Fruit fly (Drosophila melanogaster) whole organism, pupa: ENCODE data around the gene CG32119.

ENCODE experiments used
- CG10348 ChIP-seq: fragments of 200-800 bp; sonication (Bioruptor generic); IDR thresholded peaks from 2 replicates; pipeline ENCODE4 v1.3.6; 2022; ENCODE audit warnings: missing biosample characterization, missing genetic modification characterization
- CG12605 ChIP-seq: fragments of 200-800 bp; sonication (Bioruptor generic); IDR thresholded peaks from 2 replicates; pipeline ENCODE4 v1.3.6; 2022; ENCODE audit warnings: missing biosample characterization, missing genetic modification characterization
- CG13204 ChIP-seq: fragments of 200-800 bp; sonication (Bioruptor generic); optimal IDR thresholded peaks from 2 replicates; lab custom pipeline; 2018; ENCODE audit warnings: missing biosample characterization, mild to moderate bottlenecking, missing genetic modification characterization, moderate library complexity
- CG14655 ChIP-seq: fragments of 200-800 bp; sonication (Bioruptor generic); optimal IDR thresholded peaks from 3 replicates; lab custom pipeline; 2017; ENCODE audit warnings: mild to moderate bottlenecking, missing biosample characterization, missing genetic modification reagents, missing genetic modification characterization
- CG15710 ChIP-seq: fragments of 200-800 bp; sonication (Bioruptor generic); optimal IDR thresholded peaks from 2 replicates; lab custom pipeline; 2018; ENCODE audit warnings: missing biosample characterization, mild to moderate bottlenecking, missing genetic modification characterization, moderate library complexity
- CG17806 ChIP-seq: fragments of 200-800 bp; sonication (Bioruptor generic); optimal IDR thresholded peaks from 2 replicates; lab custom pipeline; 2018; ENCODE audit warnings: missing biosample characterization, mild to moderate bottlenecking, missing genetic modification characterization, moderate library complexity
- CG32121 ChIP-seq: fragments of 200-800 bp; sonication (Bioruptor generic); IDR thresholded peaks from 2 replicates; pipeline ENCODE4 v1.3.6; 2022; ENCODE audit warnings: missing biosample characterization, missing genetic modification characterization
- CG34367 ChIP-seq: fragments of 200-800 bp; sonication (Bioruptor generic); optimal IDR thresholded peaks from 2 replicates; lab custom pipeline; 2018; ENCODE audit warnings: missing biosample characterization, mild to moderate bottlenecking, missing genetic modification characterization
- CG4496 ChIP-seq: fragments of 200-800 bp; sonication (Bioruptor generic); IDR thresholded peaks from 3 replicates; pipeline ENCODE4 v1.3.6; 2022; ENCODE audit warnings: missing biosample characterization, missing genetic modification characterization
- CG8159 ChIP-seq: fragments of 200-800 bp; sonication (Bioruptor generic); optimal IDR thresholded peaks from 3 replicates; lab custom pipeline; 2018; ENCODE audit warnings: missing biosample characterization, mild to moderate bottlenecking, missing genetic modification characterization, moderate library complexity
- CG8301 ChIP-seq: fragments of 200-800 bp; sonication (Bioruptor generic); optimal IDR thresholded peaks from 2 replicates; lab custom pipeline; 2018; ENCODE audit warnings: missing biosample characterization, mild to moderate bottlenecking, missing genetic modification characterization
- CG9948 ChIP-seq: fragments of 200-800 bp; sonication (Bioruptor generic); optimal IDR thresholded peaks from 2 replicates; lab custom pipeline; 2018; ENCODE audit warnings: missing biosample characterization, mild to moderate bottlenecking, missing genetic modification characterization, moderate library complexity
- D1 ChIP-seq: fragments of 200-800 bp; sonication (Bioruptor generic); optimal IDR thresholded peaks from 2 replicates; lab custom pipeline; 2018; ENCODE audit warnings: missing biosample characterization, mild to moderate bottlenecking, missing genetic modification characterization, moderate library complexity
- EcR ChIP-seq: fragments of 200-800 bp; sonication (Bioruptor generic); optimal IDR thresholded peaks from 3 replicates; lab custom pipeline; 2019; ENCODE audit warnings: missing biosample characterization, missing genetic modification characterization, mild to moderate bottlenecking, moderate library complexity, missing genetic modification reagents
- Ets98B ChIP-seq: fragments of 200-800 bp; sonication (Bioruptor generic); IDR thresholded peaks from 2 replicates; pipeline ENCODE4 v1.3.6; 2022; ENCODE audit warnings: missing biosample characterization, missing genetic modification characterization
- Pif1A ChIP-seq: fragments of 200-800 bp; sonication (Bioruptor generic); optimal IDR thresholded peaks from 3 replicates; lab custom pipeline; 2016; ENCODE audit warnings: missing biosample characterization, missing genetic modification characterization
- Pif1B ChIP-seq: fragments of 200-800 bp; sonication (Bioruptor generic); optimal IDR thresholded peaks from 3 replicates; lab custom pipeline; 2016; ENCODE audit warnings: missing biosample characterization, missing genetic modification characterization
- Snoo ChIP-seq: fragments of 200-800 bp; sonication (Bioruptor generic); optimal IDR thresholded peaks from 3 replicates; lab custom pipeline; 2017; ENCODE audit warnings: missing biosample characterization, mild to moderate bottlenecking, missing genetic modification characterization, inconsistent platforms
- fd96Ca ChIP-seq: fragments of 200-800 bp; sonication (Bioruptor generic); IDR thresholded peaks from 3 replicates; pipeline ENCODE4 v1.3.6; 2022; ENCODE audit warnings: missing biosample characterization, missing genetic modification characterization
- gl ChIP-seq: fragments of 200-800 bp; sonication (Bioruptor generic); optimal IDR thresholded peaks from 2 replicates; lab custom pipeline; 2018; ENCODE audit warnings: missing biosample characterization, mild to moderate bottlenecking, missing genetic modification characterization
- rn ChIP-seq: fragments of 200-800 bp; sonication (Bioruptor generic); IDR thresholded peaks from 2 replicates; pipeline ENCODE4 v1.3.6; 2022; ENCODE audit warnings: missing biosample characterization, missing genetic modification characterization

CG32119 gene

dm6 chr3L:13252952-13253478 is 4.5 kb upstream of the CG32119 start:
- TF ChIP-seq Ets98B (GFP tag; lab: Robert Waterston, UW), result no peak

- peak; percentile 43; the same call in 1 of the 2 replicates for TF ChIP-seq Ets98B (GFP tag; lab: Robert Waterston, UW)
- TF ChIP-seq CG13204 (GFP tag; lab: Kevin White, UChicago), result no peak
- peak; percentile 48; the same call in 1 of the 2 replicates for TF ChIP-seq CG32121
- no peak for TF ChIP-seq CG8159 (tag; lab: Kevin White, UChicago)
- TF ChIP-seq Pif1A (GFP tag; lab: Kevin White, UChicago), result no peak
- no peak for TF ChIP-seq CG17806 (tag; lab: Kevin White, UChicago)
- TF ChIP-seq CG9948 (tag; lab: Kevin White, UChicago), result no peak
- TF ChIP-seq CG14655 (GFP tag; lab: Kevin White, UChicago), result no peak
- TF ChIP-seq D1 (tag; lab: Kevin White, UChicago), result no peak
- TF ChIP-seq Snoo, result no peak
- no peak for TF ChIP-seq CG8301 (tag; lab: Kevin White, UChicago)
- TF ChIP-seq CG34367 (tag; lab: Kevin White, UChicago), result no peak
- no peak for TF ChIP-seq CG4496 (GFP tag; lab: Robert Waterston, UW)
- TF ChIP-seq CG10348 (GFP tag; lab: Robert Waterston, UW), result no peak
- TF ChIP-seq CG15710 (tag; lab: Kevin White, UChicago), result no peak
- TF ChIP-seq gl (tag; lab: Kevin White, UChicago), result no peak
- TF ChIP-seq CG12605 (GFP tag; lab: Robert Waterston, UW), result 0 out of 2 replicates have a peak, but pooled peaks have one; percentile 37
- no peak for TF ChIP-seq Pif1B
- peak; percentile 61 for TF ChIP-seq fd96Ca
- TF ChIP-seq EcR (GFP tag; lab: Kevin White, UChicago), result no peak
- no peak; the same call in 1 of the 2 replicates for TF ChIP-seq rn (GFP tag; lab: Robert Waterston, UW)
Measured at dm6 chr3L:13251786-13252185, 3.3 kb upstream of the CG32119 start.

- no peak for TF ChIP-seq CG10348 (GFP tag; lab: Robert Waterston, UW)
- TF ChIP-seq D1 (tag; lab: Kevin White, UChicago), result no peak
- TF ChIP-seq CG4496 (GFP tag; lab: Robert Waterston, UW), result no peak
- TF ChIP-seq CG13204 (GFP tag; lab: Kevin White, UChicago), result no peak
- no peak for TF ChIP-seq CG8159 (tag; lab: Kevin White, UChicago)
- TF ChIP-seq CG8301 (tag; lab: Kevin White, UChicago), result no peak
- TF ChIP-seq CG9948 (tag; lab: Kevin White, UChicago), result no peak
- no peak for TF ChIP-seq CG12605 (GFP tag; lab: Robert Waterston, UW)
- TF ChIP-seq CG14655 (GFP tag; lab: Kevin White, UChicago), result no peak
- no peak for TF ChIP-seq Pif1B
- no peak for TF ChIP-seq EcR (GFP tag; lab: Kevin White, UChicago)
- TF ChIP-seq Snoo, result no peak
- TF ChIP-seq Ets98B (GFP tag; lab: Robert Waterston, UW), result no peak
- no peak for TF ChIP-seq CG34367 (tag; lab: Kevin White, UChicago)
- no peak for TF ChIP-seq CG17806 (tag; lab: Kevin White, UChicago)
- no peak for TF ChIP-seq rn (GFP tag; lab: Robert Waterston, UW)
- no peak for TF ChIP-seq CG15710 (tag; lab: Kevin White, UChicago)
- TF ChIP-seq gl (tag; lab: Kevin White, UChicago), result no peak
- TF ChIP-seq Pif1A (GFP tag; lab: Kevin White, UChicago), result no peak
- no peak for TF ChIP-seq CG32121
Measured at dm6 chr3L:13250071-13250470, 1.6 kb upstream of the CG32119 start.

dm6 chr3L:13249374-13249773 is 872 bp upstream of the CG32119 start:
- TF ChIP-seq CG12605 (GFP tag; lab: Robert Waterston, UW) (no peak), Pif1B (no peak), rn (GFP tag; lab: Robert Waterston, UW) (no peak), CG13204 (GFP tag; lab: Kevin White, UChicago) (no peak), CG32121 (no peak), Snoo (no peak), CG15710 (tag; lab: Kevin White, UChicago) (no peak), CG34367 (tag; lab: Kevin White, UChicago) (no peak), EcR (GFP tag; lab: Kevin White, UChicago) (no peak), Pif1A (GFP tag; lab: Kevin White, UChicago) (no peak), D1 (tag; lab: Kevin White, UChicago) (no peak), CG8159 (tag; lab: Kevin White, UChicago) (no peak), fd96Ca (no peak), CG17806 (tag; lab: Kevin White, UChicago) (no peak), CG10348 (GFP tag; lab: Robert Waterston, UW) (no peak), gl (tag; lab: Kevin White, UChicago) (no peak), Ets98B (GFP tag; lab: Robert Waterston, UW) (no peak)

dm6 chr3L:13246278-13247069 is 2.0 kb downstream of the CG32119 start:
- TF ChIP-seq Ets98B (GFP tag; lab: Robert Waterston, UW), result 0 out of 2 replicates have a peak, but pooled peaks have one; percentile 14
- TF ChIP-seq CG4496 (GFP tag; lab: Robert Waterston, UW), result peak; percentile 18; the same call in 1 of the 3 replicates
- TF ChIP-seq CG17806 (tag; lab: Kevin White, UChicago), result no peak
- TF ChIP-seq D1 (tag; lab: Kevin White, UChicago), result no peak
- TF ChIP-seq Snoo, result no peak
